Worm (Caenorhabditis elegans) whole organism, L4 larva: ENCODE results near the gene hot-1.
A peak's percentile ranks its signal among the peaks of the same experiment; 100 is the strongest.

Experiments used
- F10B5.3 ChIP-seq: sonication (generic microtip); optimal IDR thresholded peaks from 2 replicates; lab custom pipeline; 2016; ENCODE audit warnings: mild to moderate bottlenecking, missing genetic modification characterization, missing compliant biosample characterization
- F26F4.8 ChIP-seq: fragments of 200-800 bp; sonication (Bioruptor generic); conservative IDR thresholded peaks from 2 replicates; pipeline ENCODE4 v1.3.6; 2022; ENCODE audit warnings: missing genetic modification characterization, missing compliant biosample characterization
- F44E2.7 ChIP-seq: fragments of 200-800 bp; sonication (Bioruptor generic); IDR thresholded peaks from 2 replicates; pipeline ENCODE4 v2.1.2; 2022; ENCODE audit warnings: missing genetic modification characterization, missing compliant biosample characterization
- F49E8.2 ChIP-seq: sonication (generic microtip); optimal IDR thresholded peaks from 2 replicates; lab custom pipeline; 2016; ENCODE audit warnings: missing compliant biosample characterization, mild to moderate bottlenecking, missing genetic modification characterization, borderline replicate concordance
- R02D3.7 ChIP-seq: fragments of 150-350 bp; sonication (generic microtip); optimal IDR thresholded peaks from 3 replicates; lab custom pipeline; 2014; ENCODE audit warnings: missing biosample characterization, missing genetic modification characterization
- T20F7.1 ChIP-seq: fragments of 200-800 bp; sonication (Bioruptor generic); optimal IDR thresholded peaks from 2 replicates; lab custom pipeline; 2018; ENCODE audit warnings: mild to moderate bottlenecking, missing genetic modification characterization, missing compliant biosample characterization
- Y48G9A.11 ChIP-seq: fragments of 200-800 bp; sonication (Bioruptor generic); IDR thresholded peaks from 2 replicates; pipeline ENCODE4 v1.3.6; 2022; ENCODE audit warnings: missing genetic modification reagents, missing genetic modification characterization, missing compliant biosample characterization
- ZK337.2 ChIP-seq: fragments of 200-800 bp; sonication (Bioruptor generic); IDR thresholded peaks from 2 replicates; pipeline ENCODE4 v1.3.6; 2022; ENCODE audit warnings: missing genetic modification reagents, missing genetic modification characterization, missing compliant biosample characterization
- ZK546.5 ChIP-seq, 2 experiments: sonication (generic microtip); optimal IDR thresholded peaks; 2 replicates each; lab custom pipeline; 2017; ENCODE audit warnings: missing biosample characterization in 2 of 2, missing genetic modification characterization in 2 of 2
- aly-2 ChIP-seq: sonication (generic microtip); optimal IDR thresholded peaks from 2 replicates; lab custom pipeline; 2018; ENCODE audit warnings: missing biosample characterization, missing genetic modification characterization
- daf-16 ChIP-seq, 3 experiments: sonication (generic microtip); optimal IDR thresholded peaks; 2 replicates each; lab custom pipeline; 2016 to 2017; ENCODE audit warnings: missing genetic modification characterization in 3 of 3, missing genetic modification reagents in 3 of 3, mild to moderate bottlenecking in 2 of 3, missing compliant biosample characterization in 2 of 3, missing biosample characterization in 1 of 3, moderate library complexity in 1 of 3
- daf-19 ChIP-seq: fragments of 200-800 bp; sonication (Bioruptor generic); conservative IDR thresholded peaks from 2 replicates; pipeline ENCODE4 v1.3.6; 2022; ENCODE audit warnings: missing genetic modification characterization, missing compliant biosample characterization
- daf-8 ChIP-seq: fragments of 200-800 bp; sonication (Bioruptor generic); IDR thresholded peaks from 2 replicates; pipeline ENCODE4 v1.3.6; 2022; ENCODE audit warnings: missing genetic modification characterization, missing compliant biosample characterization
- dmd-6 ChIP-seq: fragments of 200-800 bp; sonication (Bioruptor generic); IDR thresholded peaks from 2 replicates; pipeline ENCODE4 v1.3.6; 2022; ENCODE audit warnings: missing genetic modification reagents, missing genetic modification characterization, missing compliant biosample characterization
- dmd-9 ChIP-seq: fragments of 200-800 bp; sonication (Bioruptor generic); IDR thresholded peaks from 2 replicates; pipeline ENCODE4 v1.3.6; 2022; ENCODE audit warnings: missing genetic modification reagents, missing genetic modification characterization, missing compliant biosample characterization
- dve-1 ChIP-seq: sonication (generic microtip); optimal IDR thresholded peaks from 2 replicates; lab custom pipeline; 2017; ENCODE audit warnings: antibody characterized with exemption, mild to moderate bottlenecking, missing genetic modification characterization, missing compliant biosample characterization; ENCODE audit not compliant: insufficient read depth
- egl-27 ChIP-seq: sonication (generic microtip); optimal IDR thresholded peaks from 3 replicates; lab custom pipeline; 2017; ENCODE audit warnings: missing biosample characterization, missing genetic modification reagents, missing genetic modification characterization
- fkh-10 ChIP-seq: fragments of 150-350 bp; optimal IDR thresholded peaks from 2 replicates; lab custom pipeline; 2014; ENCODE audit warnings: missing biosample characterization, missing genetic modification reagents, missing genetic modification characterization
- fos-1 ChIP-seq: fragments of 150-350 bp; optimal IDR thresholded peaks from 2 replicates; lab custom pipeline; 2014; ENCODE audit warnings: missing biosample characterization, missing genetic modification characterization
- hlh-11 ChIP-seq: fragments of 200-800 bp; sonication (Bioruptor generic); optimal IDR thresholded peaks from 2 replicates; lab custom pipeline; 2018; ENCODE audit warnings: mild to moderate bottlenecking, missing genetic modification characterization, missing compliant biosample characterization
- lim-7 ChIP-seq: fragments of 200-800 bp; sonication (Bioruptor generic); IDR thresholded peaks from 2 replicates; pipeline ENCODE4 v1.3.6; 2022; ENCODE audit warnings: missing genetic modification characterization, missing compliant biosample characterization
- lir-3 ChIP-seq: sonication (generic microtip); optimal IDR thresholded peaks from 2 replicates; lab custom pipeline; 2016; ENCODE audit warnings: mild to moderate bottlenecking, missing genetic modification characterization, missing compliant biosample characterization
- lsy-2 ChIP-seq, 2 experiments: fragments of 150-350 bp in 1 of 2; sonication (generic microtip) in 1 of 2; optimal IDR thresholded peaks; 2 replicates each; lab custom pipeline; 2014 to 2017; ENCODE audit warnings: missing biosample characterization in 2 of 2, missing genetic modification characterization in 2 of 2
- madf-5 ChIP-seq, 2 experiments: fragments of 200-800 bp; sonication (Bioruptor generic); IDR thresholded peaks; 2 replicates each; pipeline ENCODE4 v1.3.6; 2022; ENCODE audit warnings: missing compliant biosample characterization in 2 of 2, missing genetic modification characterization in 2 of 2
- mep-1 ChIP-seq: fragments of 150-350 bp; sonication (generic microtip); optimal IDR thresholded peaks from 3 replicates; lab custom pipeline; 2014; ENCODE audit warnings: missing biosample characterization, missing genetic modification characterization
- mes-2 ChIP-seq: sonication (generic microtip); optimal IDR thresholded peaks from 2 replicates; lab custom pipeline; 2016; ENCODE audit warnings: missing genotype, mild to moderate bottlenecking, missing genetic modification characterization, missing compliant biosample characterization; ENCODE audit not compliant: poor library complexity, severe bottlenecking
- mxl-2 ChIP-seq: fragments of 200-800 bp; sonication (Bioruptor generic); conservative IDR thresholded peaks from 2 replicates; pipeline ENCODE4 v1.3.6; 2022; ENCODE audit warnings: missing genetic modification reagents, missing genetic modification characterization, missing compliant biosample characterization
- mxl-3 ChIP-seq: fragments of 200-800 bp; sonication (Bioruptor generic); optimal IDR thresholded peaks from 2 replicates; lab custom pipeline; 2018; ENCODE audit warnings: mild to moderate bottlenecking, missing genetic modification characterization, missing compliant biosample characterization
- nhr-102 ChIP-seq: sonication (generic microtip); optimal IDR thresholded peaks from 2 replicates; lab custom pipeline; 2016; ENCODE audit warnings: mild to moderate bottlenecking, missing genetic modification characterization, moderate library complexity, missing compliant biosample characterization
- nhr-237 ChIP-seq: sonication (generic microtip); optimal IDR thresholded peaks from 2 replicates; lab custom pipeline; 2017; ENCODE audit warnings: missing biosample characterization, missing genetic modification characterization
- nhr-28 ChIP-seq: fragments of 150-350 bp; optimal IDR thresholded peaks from 2 replicates; lab custom pipeline; 2014; ENCODE audit warnings: missing biosample characterization, missing genetic modification characterization
- nhr-41 ChIP-seq: fragments of 200-800 bp; sonication (Bioruptor generic); IDR thresholded peaks from 2 replicates; pipeline ENCODE4 v1.3.6; 2022; ENCODE audit warnings: missing genetic modification reagents, missing genetic modification characterization, missing compliant biosample characterization
- nhr-48 ChIP-seq: sonication (generic microtip); optimal IDR thresholded peaks from 2 replicates; lab custom pipeline; 2016; ENCODE audit warnings: mild to moderate bottlenecking, missing genetic modification characterization, missing compliant biosample characterization
- nhr-77 ChIP-seq: fragments of 150-350 bp; optimal IDR thresholded peaks from 2 replicates; lab custom pipeline; 2014; ENCODE audit warnings: missing biosample characterization, missing genetic modification characterization
- pqm-1 ChIP-seq: sonication (generic microtip); optimal IDR thresholded peaks from 2 replicates; lab custom pipeline; 2017; ENCODE audit warnings: missing biosample characterization, missing genetic modification characterization
- set-16 ChIP-seq: fragments of 200-800 bp; sonication (Bioruptor generic); IDR thresholded peaks from 2 replicates; pipeline ENCODE4 v1.3.6; 2022; ENCODE audit warnings: missing genetic modification reagents, missing genetic modification characterization, missing compliant biosample characterization
- snpc-1.2 ChIP-seq: fragments of 200-800 bp; sonication (Bioruptor generic); IDR thresholded peaks from 2 replicates; pipeline ENCODE4 v1.3.6; 2022; ENCODE audit warnings: missing genetic modification reagents, missing genetic modification characterization, missing compliant biosample characterization
- spr-3 ChIP-seq: fragments of 200-800 bp; sonication (Bioruptor generic); optimal IDR thresholded peaks from 2 replicates; lab custom pipeline; 2018; ENCODE audit warnings: mild to moderate bottlenecking, missing genetic modification characterization, missing compliant biosample characterization
- tag-97 ChIP-seq: fragments of 200-800 bp; sonication (Bioruptor generic); IDR thresholded peaks from 2 replicates; pipeline ENCODE4 v1.3.6; 2022; ENCODE audit warnings: missing genetic modification characterization, missing compliant biosample characterization
- unc-130 ChIP-seq: sonication (generic microtip); optimal IDR thresholded peaks from 2 replicates; lab custom pipeline; 2016; ENCODE audit warnings: missing genetic modification reagents, missing genetic modification characterization, missing compliant biosample characterization
- unc-39 ChIP-seq: sonication (generic microtip); optimal IDR thresholded peaks from 2 replicates; lab custom pipeline; 2017; ENCODE audit warnings: missing biosample characterization, missing genetic modification characterization
- vab-7 ChIP-seq: fragments of 200-800 bp; sonication (Bioruptor generic); IDR thresholded peaks from 2 replicates; pipeline ENCODE4 v1.3.6; 2022; ENCODE audit warnings: missing genetic modification reagents, missing genetic modification characterization, missing compliant biosample characterization
- zag-1 ChIP-seq: fragments of 150-350 bp; optimal IDR thresholded peaks from 2 replicates; lab custom pipeline; 2014; ENCODE audit warnings: missing biosample characterization, missing genetic modification characterization
- zip-11 ChIP-seq: fragments of 200-800 bp; sonication (Bioruptor generic); IDR thresholded peaks from 2 replicates; pipeline ENCODE4 v1.3.6; 2022; ENCODE audit warnings: missing genetic modification characterization, missing compliant biosample characterization
- zip-2 ChIP-seq: fragments of 150-350 bp; optimal IDR thresholded peaks from 2 replicates; lab custom pipeline; 2014; ENCODE audit warnings: missing biosample characterization, missing genetic modification characterization
- ztf-11 ChIP-seq: fragments of 150-350 bp; optimal IDR thresholded peaks from 2 replicates; lab custom pipeline; 2014; ENCODE audit warnings: missing biosample characterization, missing genetic modification characterization
- ztf-7 ChIP-seq: fragments of 150-350 bp; optimal IDR thresholded peaks from 2 replicates; lab custom pipeline; 2014; ENCODE audit warnings: missing biosample characterization, missing genetic modification characterization

Gene hot-1

ce11 chrV:14597005-14597680 is 23.8 kb upstream of the hot-1 start, which contains the start of gene pes-9:
pes-9 (minus strand) TSS chrV:14597034.
- TF ChIP-seq F10B5.3 (tag; lab: Kevin White, UChicago), result no peak
- no peak for TF ChIP-seq dmd-9 (GFP tag; lab: Robert Waterston, UW)
- TF ChIP-seq zip-11, result no peak
- no peak for TF ChIP-seq unc-130
- TF ChIP-seq T20F7.1 (GFP tag; lab: Kevin White, UChicago), result no peak
- TF ChIP-seq ZK337.2 (GFP tag; lab: Robert Waterston, UW), result no peak
- TF ChIP-seq nhr-237, result no peak
- TF ChIP-seq ztf-11 (tag; lab: Kevin White, UChicago), result no peak
- peak; percentile 57 for TF ChIP-seq hlh-11
- TF ChIP-seq pqm-1 (tag; lab: Kevin White, UChicago), result peak; percentile 78
- TF ChIP-seq dve-1 (tag; lab: Kevin White, UChicago), result peak; percentile 49
- TF ChIP-seq ztf-7 (tag; lab: Kevin White, UChicago), result no peak
- TF ChIP-seq nhr-28 (tag; lab: Kevin White, UChicago), result peak; percentile 27
- no peak for TF ChIP-seq daf-8 (GFP tag; lab: Robert Waterston, UW)
- no peak for TF ChIP-seq daf-16 (GFP tag; optimal IDR thresholded peaks at IDR 0.05; lab: Kevin White, UChicago)
- TF ChIP-seq daf-16 (tag; optimal IDR thresholded peaks at IDR 0.05; lab: Kevin White, UChicago), result peak; percentile 76
- TF ChIP-seq snpc-1.2 (GFP tag; lab: Robert Waterston, UW), result no peak
- no peak for TF ChIP-seq nhr-102 (tag; lab: Kevin White, UChicago)
- no peak for TF ChIP-seq mxl-2 (GFP tag; lab: Robert Waterston, UW)
- TF ChIP-seq mes-2, result peak; percentile 25
- no peak for TF ChIP-seq lir-3 (tag; lab: Kevin White, UChicago)
- peak; percentile 11; the same call in 1 of the 2 replicates for TF ChIP-seq dmd-6 (GFP tag; lab: Robert Waterston, UW)

- TF ChIP-seq nhr-48 (tag; lab: Kevin White, UChicago) (no peak), unc-39 (no peak), lsy-2 (tag; optimal IDR thresholded peaks at IDR 0.05; lab: Kevin White, UChicago) (peak in 1 of 2 experiments; percentile 57), F49E8.2 (no peak), F10B5.3 (tag; lab: Kevin White, UChicago) (no peak), fkh-10 (GFP tag; lab: Kevin White, UChicago) (no peak), lir-3 (tag; lab: Kevin White, UChicago) (no peak), nhr-102 (tag; lab: Kevin White, UChicago) (no peak), Y48G9A.11 (GFP tag; lab: Robert Waterston, UW) (no peak), nhr-28 (tag; lab: Kevin White, UChicago) (peak; percentile 48), fos-1 (tag; lab: Kevin White, UChicago) (no peak), aly-2 (tag; lab: Kevin White, UChicago) (no peak), ZK546.5 (tag; optimal IDR thresholded peaks at IDR 0.05; lab: Kevin White, UChicago) (no peak), daf-19 (GFP tag; lab: Robert Waterston, UW) (no peak), daf-8 (GFP tag; lab: Robert Waterston, UW) (no peak), nhr-77 (tag; lab: Kevin White, UChicago) (no peak), F26F4.8 (no peak), nhr-41 (GFP tag; lab: Robert Waterston, UW) (no peak), ztf-7 (tag; lab: Kevin White, UChicago) (no peak), vab-7 (GFP tag; lab: Robert Waterston, UW) (no peak), mxl-3 (GFP tag; lab: Kevin White, UChicago) (no peak), madf-5 (GFP tag; IDR thresholded peaks at IDR 0.05; lab: Robert Waterston, UW) (no peak), lim-7 (no peak), F44E2.7 (GFP tag; lab: Robert Waterston, UW) (no peak), R02D3.7 (tag; lab: Kevin White, UChicago) (no peak), tag-97 (GFP tag; lab: Robert Waterston, UW) (no peak), zip-11 (no peak), zip-2 (no peak), mes-2 (peak; percentile 71), zag-1 (tag; lab: Kevin White, UChicago) (no peak), snpc-1.2 (GFP tag; lab: Robert Waterston, UW) (no peak), set-16 (GFP tag; lab: Robert Waterston, UW) (no peak), pqm-1 (tag; lab: Kevin White, UChicago) (peak; percentile 3), spr-3 (GFP tag; lab: Kevin White, UChicago) (no peak), egl-27 (no peak), mep-1 (peak; percentile 33), unc-130 (no peak)
Observed at ce11 chrV:14597681-14598184, 23.2 kb upstream of the hot-1 start, which contains the start of gene R11H6.2. R11H6.2 (plus strand) TSS chrV:14598006.
